In genomic region chr3L:20193748-20194058, dm6 we compare ENCODE assay signal across 2 fruit fly cellular contexts.
A peak's percentile ranks its signal among the peaks of the same experiment; 100 is the strongest.
TF ChIP-seq lines count a peak whose summit lies in the region.

No protein-coding gene starts in this region.

- TF ChIP-seq CTCF in whole organism, embryonic (GFP tag; optimal IDR thresholded peaks at IDR 0.05; lab: Kevin White, UChicago): no peak

TF ChIP-seq in whole organism, adult, 20 proteins besides CTCF, POLR2A, EP300 and RAD21:
- TF ChIP-seq toe (GFP tag; optimal IDR thresholded peaks at IDR 0.05; lab: Kevin White, UChicago): no peak
- peak; percentile 29 for TF ChIP-seq kay (GFP tag; lab: Kevin White, UChicago; ENCODE audit: borderline replicate concordance)
- no peak for TF ChIP-seq Crg-1 (GFP tag; optimal IDR thresholded peaks at IDR 0.05; lab: Kevin White, UChicago)
- no peak for TF ChIP-seq Mnt (GFP tag; optimal IDR thresholded peaks at IDR 0.05; lab: Kevin White, UChicago)
- TF ChIP-seq cic (GFP tag; optimal IDR thresholded peaks at IDR 0.05; lab: Kevin White, UChicago): no peak

TF ChIP-seq in whole organism, embryonic, 481 proteins besides CTCF, POLR2A, EP300 and RAD21:
- TF ChIP-seq CG17612 (GFP tag; IDR thresholded peaks at IDR 0.05; lab: Robert Waterston, UW) (no peak), Dip3 (GFP tag; optimal IDR thresholded peaks at IDR 0.05; lab: Kevin White, UChicago) (no peak), Elba2 (GFP tag; optimal IDR thresholded peaks at IDR 0.05; lab: Kevin White, UChicago) (no peak), scrt (GFP tag; optimal IDR thresholded peaks at IDR 0.05; lab: Kevin White, UChicago) (no peak), z (GFP tag; IDR thresholded peaks at IDR 0.05; lab: Robert Waterston, UW) (no peak), CG16779 (GFP tag; IDR thresholded peaks at IDR 0.05; lab: Robert Waterston, UW) (no peak), dmrt99B (tag; optimal IDR thresholded peaks at IDR 0.05; lab: Kevin White, UChicago) (no peak), CG7357 (GFP tag; IDR thresholded peaks at IDR 0.05; lab: Robert Waterston, UW) (no peak), Lim3 (GFP tag; IDR thresholded peaks at IDR 0.05; lab: Robert Waterston, UW) (no peak), CG6683 (GFP tag; optimal IDR thresholded peaks at IDR 0.05; lab: Kevin White, UChicago) (no peak), lov (optimal IDR thresholded peaks at IDR 0.05; lab: Kevin White, UChicago) (no peak), lov (GFP tag; IDR thresholded peaks at IDR 0.05; lab: Robert Waterston, UW) (no peak), tap (tag; optimal IDR thresholded peaks at IDR 0.05; lab: Kevin White, UChicago) (no peak), nmo (GFP tag; optimal IDR thresholded peaks at IDR 0.05; lab: Kevin White, UChicago) (no peak), H15 (GFP tag; IDR thresholded peaks at IDR 0.05; lab: Robert Waterston, UW) (no peak), CG8089 (GFP tag; optimal IDR thresholded peaks at IDR 0.05; lab: Kevin White, UChicago) (no peak), psq (GFP tag; optimal IDR thresholded peaks at IDR 0.05; lab: Kevin White, UChicago) (no peak), grn (GFP tag; optimal IDR thresholded peaks at IDR 0.05; lab: Kevin White, UChicago) (peak; percentile 73), fd64A (GFP tag; optimal IDR thresholded peaks at IDR 0.05; lab: Kevin White, UChicago) (no peak), CG12769 (tag; optimal IDR thresholded peaks at IDR 0.05; lab: Kevin White, UChicago) (no peak), CG14710 (tag; optimal IDR thresholded peaks at IDR 0.05; lab: Kevin White, UChicago) (no peak), gsb (GFP tag; IDR thresholded peaks at IDR 0.05; lab: Robert Waterston, UW) (no peak), ato (GFP tag; IDR thresholded peaks at IDR 0.05; lab: Robert Waterston, UW; ENCODE audit: partially characterized antibody) (no peak), cwo (GFP tag; optimal IDR thresholded peaks at IDR 0.05; lab: Kevin White, UChicago) (peak; percentile 35), Eip74EF (GFP tag; optimal IDR thresholded peaks at IDR 0.05; lab: Kevin White, UChicago) (no peak), Nf-YA (GFP tag; IDR thresholded peaks at IDR 0.05; lab: Robert Waterston, UW) (no peak), CG7556 (GFP tag; optimal IDR thresholded peaks at IDR 0.05; lab: Kevin White, UChicago) (no peak), chif (GFP tag; optimal IDR thresholded peaks at IDR 0.05; lab: Kevin White, UChicago) (no peak), nerfin-1 (tag; optimal IDR thresholded peaks at IDR 0.05; lab: Kevin White, UChicago) (no peak), sd (tag; optimal IDR thresholded peaks at IDR 0.05; lab: Kevin White, UChicago) (peak; percentile 42), CG17802 (tag; optimal IDR thresholded peaks at IDR 0.05; lab: Kevin White, UChicago) (no peak), crc (GFP tag; optimal IDR thresholded peaks at IDR 0.05; lab: Kevin White, UChicago) (no peak), onecut (GFP tag; IDR thresholded peaks at IDR 0.05; lab: Robert Waterston, UW) (no peak), slp2 (GFP tag; optimal IDR thresholded peaks at IDR 0.05; lab: Kevin White, UChicago) (no peak), schlank (tag; optimal IDR thresholded peaks at IDR 0.05; lab: Kevin White, UChicago) (no peak), CG15696 (tag; optimal IDR thresholded peaks at IDR 0.05; lab: Kevin White, UChicago) (no peak), CG18476 (GFP tag; optimal IDR thresholded peaks at IDR 0.05; lab: Kevin White, UChicago) (no peak), CG17328 (GFP tag; IDR thresholded peaks at IDR 0.05; lab: Robert Waterston, UW) (no peak), fu2 (GFP tag; optimal IDR thresholded peaks at IDR 0.05; lab: Kevin White, UChicago) (no peak), E2f2 (GFP tag; IDR thresholded peaks at IDR 0.05; lab: Robert Waterston, UW) (no peak), aop (GFP tag; IDR thresholded peaks at IDR 0.05; lab: Robert Waterston, UW) (no peak), D19B (GFP tag; optimal IDR thresholded peaks at IDR 0.05; lab: Kevin White, UChicago) (no peak), CG1792 (GFP tag; optimal IDR thresholded peaks at IDR 0.05; lab: Kevin White, UChicago) (no peak), Adf1 (GFP tag; IDR thresholded peaks at IDR 0.05; lab: Robert Waterston, UW) (no peak), Nf-YB (GFP tag; optimal IDR thresholded peaks at IDR 0.05; lab: Kevin White, UChicago) (no peak), CG8281 (tag; optimal IDR thresholded peaks at IDR 0.05; lab: Kevin White, UChicago) (no peak), HLHmδ (GFP tag; optimal IDR thresholded peaks at IDR 0.05; lab: Kevin White, UChicago) (no peak), gro (GFP tag; optimal IDR thresholded peaks at IDR 0.05; lab: Kevin White, UChicago) (peak; percentile 7), CG14667 (GFP tag; IDR thresholded peaks at IDR 0.05; lab: Robert Waterston, UW) (no peak), CG1024 (GFP tag; IDR thresholded peaks at IDR 0.05; lab: Robert Waterston, UW) (no peak), tio (GFP tag; optimal IDR thresholded peaks at IDR 0.05; lab: Kevin White, UChicago) (no peak), CG2875 (GFP tag; optimal IDR thresholded peaks at IDR 0.05; lab: Kevin White, UChicago) (no peak), az2 (GFP tag; optimal IDR thresholded peaks at IDR 0.05; lab: Kevin White, UChicago) (no peak), CG11398 (GFP tag; optimal IDR thresholded peaks at IDR 0.05; lab: Kevin White, UChicago) (no peak), CG11560 (tag; IDR thresholded peaks at IDR 0.05; lab: Robert Waterston, UW) (no peak), sug (tag; optimal IDR thresholded peaks at IDR 0.05; lab: Kevin White, UChicago) (peak; percentile 73), CG16815 (GFP tag; optimal IDR thresholded peaks at IDR 0.05; lab: Kevin White, UChicago) (no peak), wdn (GFP tag; IDR thresholded peaks at IDR 0.05; lab: Robert Waterston, UW) (no peak), Aef1 (GFP tag; IDR thresholded peaks at IDR 0.05; lab: Robert Waterston, UW) (no peak), ftz-f1 (GFP tag; optimal IDR thresholded peaks at IDR 0.05; lab: Kevin White, UChicago) (no peak), btn (GFP tag; optimal IDR thresholded peaks at IDR 0.05; lab: Kevin White, UChicago) (no peak), Med (GFP tag; lab: Kevin White, UChicago) (peak; percentile 0), CG3281 (GFP tag; optimal IDR thresholded peaks at IDR 0.05; lab: Kevin White, UChicago) (no peak), lbe (GFP tag; optimal IDR thresholded peaks at IDR 0.05; lab: Kevin White, UChicago) (no peak), CG34376 (GFP tag; optimal IDR thresholded peaks at IDR 0.05; lab: Kevin White, UChicago) (peak; percentile 90), nerfin-2 (GFP tag; IDR thresholded peaks at IDR 0.05; lab: Robert Waterston, UW; ENCODE audit: partially characterized antibody) (no peak), Mes4 (GFP tag; optimal IDR thresholded peaks at IDR 0.05; lab: Kevin White, UChicago) (no peak), Deaf1 (tag; optimal IDR thresholded peaks at IDR 0.05; lab: Kevin White, UChicago) (peak; percentile 22), Fer3 (tag; optimal IDR thresholded peaks at IDR 0.05; lab: Kevin White, UChicago) (no peak), fd96Cb (tag; optimal IDR thresholded peaks at IDR 0.05; lab: Kevin White, UChicago) (no peak), E2f1 (GFP tag; IDR thresholded peaks at IDR 0.05; lab: Robert Waterston, UW) (no peak), jing (GFP tag; optimal IDR thresholded peaks at IDR 0.05; lab: Kevin White, UChicago) (no peak), CG12942 (GFP tag; optimal IDR thresholded peaks at IDR 0.05; lab: Kevin White, UChicago) (no peak), CG5180 (GFP tag; optimal IDR thresholded peaks at IDR 0.05; lab: Kevin White, UChicago) (no peak), CG12659 (GFP tag; optimal IDR thresholded peaks at IDR 0.05; lab: Kevin White, UChicago) (no peak), klu (GFP tag; IDR thresholded peaks at IDR 0.05; lab: Robert Waterston, UW) (no peak), BEAF-32 (GFP tag; optimal IDR thresholded peaks at IDR 0.05; lab: Kevin White, UChicago) (no peak), Dek (tag; optimal IDR thresholded peaks at IDR 0.05; lab: Kevin White, UChicago) (no peak), exex (tag; optimal IDR thresholded peaks at IDR 0.05; lab: Kevin White, UChicago) (peak; percentile 97), CG12299 (tag; optimal IDR thresholded peaks at IDR 0.05; lab: Kevin White, UChicago) (no peak), CG18599 (GFP tag; optimal IDR thresholded peaks at IDR 0.05; lab: Kevin White, UChicago) (peak; percentile 8), croc (GFP tag; conservative IDR thresholded peaks at IDR 0.05; lab: Robert Waterston, UW) (no peak), NC2β (GFP tag; optimal IDR thresholded peaks at IDR 0.05; lab: Kevin White, UChicago) (no peak), Hr51 (GFP tag; optimal IDR thresholded peaks at IDR 0.05; lab: Kevin White, UChicago) (no peak), tll (GFP tag; optimal IDR thresholded peaks at IDR 0.05; lab: Kevin White, UChicago) (no peak), Sry-δ (GFP tag; optimal IDR thresholded peaks at IDR 0.05; lab: Kevin White, UChicago) (no peak), sens (GFP tag; lab: Kevin White, UChicago) (no peak), Gsc (GFP tag; IDR thresholded peaks at IDR 0.05; lab: Robert Waterston, UW) (no peak)

Comparison
In these comparisons a context has a peak if more than half of its experiments do, and no peak if none do; other contexts are left out.
1. Of the 1 proteins assayed by ChIP-seq in both whole organism, embryonic and whole organism, adult: peak only in whole organism, embryonic: none; only in whole organism, adult: kay; in both: none; in neither: 0.